Fruit fly (Drosophila melanogaster) whole organism, prepupa: ENCODE data around the gene Rbp9.

Source experiments
- Blimp-1 ChIP-seq: fragments of 200-800 bp; sonication (Bioruptor generic); optimal IDR thresholded peaks from 3 replicates; lab custom pipeline; 2017; ENCODE audit warnings: missing biosample characterization, missing genetic modification characterization, mild to moderate bottlenecking, moderate library complexity, missing genetic modification reagents
- CG10631 ChIP-seq: fragments of 200-800 bp; sonication (Bioruptor generic); optimal IDR thresholded peaks from 2 replicates; lab custom pipeline; 2016; ENCODE audit warnings: missing biosample characterization, missing genetic modification characterization
- CG10669 ChIP-seq: fragments of 200-800 bp; sonication (Bioruptor generic); optimal IDR thresholded peaks from 3 replicates; lab custom pipeline; 2018; ENCODE audit warnings: missing biosample characterization, mild to moderate bottlenecking, missing genetic modification characterization, moderate library complexity
- CG11294 ChIP-seq: fragments of 200-800 bp; sonication (Bioruptor generic); IDR thresholded peaks from 2 replicates; pipeline ENCODE4 v1.3.6; 2022; ENCODE audit warnings: missing biosample characterization, missing genetic modification characterization
- CG11762 ChIP-seq: fragments of 200-800 bp; sonication (Bioruptor generic); optimal IDR thresholded peaks from 3 replicates; lab custom pipeline; 2016; ENCODE audit warnings: missing biosample characterization, missing genetic modification characterization; ENCODE audit not compliant: insufficient read depth
- CG11902 ChIP-seq: fragments of 200-800 bp; sonication (Bioruptor generic); optimal IDR thresholded peaks from 3 replicates; lab custom pipeline; 2016; ENCODE audit warnings: missing biosample characterization, missing genetic modification characterization
- CG15336 ChIP-seq: fragments of 200-800 bp; sonication (Bioruptor generic); IDR thresholded peaks from 2 replicates; pipeline ENCODE4 v1.3.6; 2022; ENCODE audit warnings: missing biosample characterization, missing genetic modification characterization
- CG16779 ChIP-seq: fragments of 200-800 bp; sonication (Bioruptor generic); optimal IDR thresholded peaks from 3 replicates; lab custom pipeline; 2017; ENCODE audit warnings: missing biosample characterization, mild to moderate bottlenecking, missing genetic modification characterization
- CG3032 ChIP-seq: fragments of 200-800 bp; optimal IDR thresholded peaks from 2 replicates; lab custom pipeline; 2019; ENCODE audit warnings: missing biosample characterization, mild to moderate bottlenecking, missing genetic modification characterization, moderate library complexity
- CG31627 ChIP-seq: fragments of 200-800 bp; sonication (Bioruptor generic); optimal IDR thresholded peaks from 3 replicates; lab custom pipeline; 2016; ENCODE audit warnings: missing biosample characterization, missing genetic modification characterization
- CG32006 ChIP-seq: fragments of 200-800 bp; sonication (Bioruptor generic); optimal IDR thresholded peaks from 3 replicates; lab custom pipeline; 2017; ENCODE audit warnings: missing biosample characterization, mild to moderate bottlenecking, missing genetic modification characterization
- CG3919 ChIP-seq: fragments of 200-800 bp; sonication (Bioruptor generic); optimal IDR thresholded peaks from 3 replicates; lab custom pipeline; 2016; ENCODE audit warnings: missing biosample characterization, missing genetic modification characterization
- CG4318 ChIP-seq: fragments of 200-800 bp; sonication (Bioruptor generic); optimal IDR thresholded peaks from 3 replicates; lab custom pipeline; 2017; ENCODE audit warnings: missing biosample characterization, mild to moderate bottlenecking, missing genetic modification characterization
- CG6163 ChIP-seq: fragments of 200-800 bp; sonication (Bioruptor generic); IDR thresholded peaks from 3 replicates; pipeline ENCODE4 v1.3.6; 2022; ENCODE audit warnings: missing biosample characterization, missing genetic modification characterization
- CG6276 ChIP-seq: fragments of 200-800 bp; sonication (Bioruptor generic); optimal IDR thresholded peaks from 2 replicates; lab custom pipeline; 2017; ENCODE audit warnings: missing biosample characterization, mild to moderate bottlenecking, missing genetic modification characterization
- CG6808 ChIP-seq: fragments of 200-800 bp; sonication (Bioruptor generic); optimal IDR thresholded peaks from 3 replicates; lab custom pipeline; 2017; ENCODE audit warnings: missing biosample characterization, missing genetic modification characterization, mild to moderate bottlenecking, moderate library complexity, missing genetic modification reagents
- CG6854 ChIP-seq: fragments of 200-800 bp; sonication (Bioruptor generic); optimal IDR thresholded peaks from 2 replicates; lab custom pipeline; 2017; ENCODE audit warnings: missing biosample characterization, mild to moderate bottlenecking, missing genetic modification characterization
- CG7368 ChIP-seq: fragments of 200-800 bp; sonication (Bioruptor generic); optimal IDR thresholded peaks from 3 replicates; lab custom pipeline; 2016; ENCODE audit warnings: missing biosample characterization, missing genetic modification characterization
- CG8319 ChIP-seq: fragments of 200-800 bp; sonication (Bioruptor generic); optimal IDR thresholded peaks from 3 replicates; lab custom pipeline; 2016; ENCODE audit warnings: missing biosample characterization, missing genetic modification characterization
- CG8632 ChIP-seq: fragments of 200-800 bp; sonication (Bioruptor generic); optimal IDR thresholded peaks from 3 replicates; lab custom pipeline; 2016; ENCODE audit warnings: missing biosample characterization, missing genetic modification characterization
- CG9139 ChIP-seq: fragments of 200-800 bp; sonication (Bioruptor generic); optimal IDR thresholded peaks from 3 replicates; lab custom pipeline; 2017; ENCODE audit warnings: missing biosample characterization, mild to moderate bottlenecking, missing genetic modification characterization
- Eip75B ChIP-seq: fragments of 200-800 bp; sonication (Bioruptor generic); optimal IDR thresholded peaks from 3 replicates; lab custom pipeline; 2016; ENCODE audit warnings: missing biosample characterization, missing genetic modification characterization
- Eip78C ChIP-seq: fragments of 200-800 bp; sonication (Bioruptor generic); peaks from one replicate; lab custom pipeline; 2016; ENCODE audit warnings: missing biosample characterization, missing genetic modification characterization
- Eip93F ChIP-seq: fragments of 200-800 bp; sonication (Bioruptor generic); optimal IDR thresholded peaks from 2 replicates; lab custom pipeline; 2016; ENCODE audit warnings: missing biosample characterization, mild to moderate bottlenecking, missing genetic modification characterization
- Ets21C ChIP-seq: fragments of 200-800 bp; sonication (Bioruptor generic); optimal IDR thresholded peaks from 3 replicates; lab custom pipeline; 2016; ENCODE audit warnings: missing biosample characterization, missing genetic modification characterization
- Ets96B ChIP-seq: fragments of 200-800 bp; optimal IDR thresholded peaks from 2 replicates; lab custom pipeline; 2019; ENCODE audit warnings: missing biosample characterization, mild to moderate bottlenecking, missing genetic modification characterization, moderate library complexity
- Gug ChIP-seq: fragments of 200-800 bp; sonication (Bioruptor generic); IDR thresholded peaks from 2 replicates; pipeline ENCODE4 v1.3.6; 2022; ENCODE audit warnings: missing biosample characterization, missing genetic modification characterization
- Hr4 ChIP-seq: fragments of 200-800 bp; sonication (Bioruptor generic); optimal IDR thresholded peaks from 3 replicates; lab custom pipeline; 2016; ENCODE audit warnings: missing biosample characterization, missing genetic modification characterization
- Lpt ChIP-seq: fragments of 200-800 bp; sonication (Bioruptor generic); optimal IDR thresholded peaks from 3 replicates; lab custom pipeline; 2016; ENCODE audit warnings: missing biosample characterization, missing genetic modification characterization
- Met ChIP-seq: fragments of 200-800 bp; sonication (Bioruptor generic); optimal IDR thresholded peaks from 3 replicates; lab custom pipeline; 2016; ENCODE audit warnings: missing biosample characterization, missing genetic modification characterization
- OdsH ChIP-seq: fragments of 200-800 bp; sonication (Bioruptor generic); optimal IDR thresholded peaks from 3 replicates; lab custom pipeline; 2016; ENCODE audit warnings: missing biosample characterization, missing genetic modification characterization
- Smox ChIP-seq: fragments of 200-800 bp; sonication (Bioruptor generic); optimal IDR thresholded peaks from 3 replicates; lab custom pipeline; 2016; ENCODE audit warnings: missing biosample characterization, missing genetic modification characterization
- Sox102F ChIP-seq: fragments of 200-800 bp; sonication (Bioruptor generic); optimal IDR thresholded peaks from 2 replicates; lab custom pipeline; 2016; ENCODE audit warnings: missing biosample characterization, mild to moderate bottlenecking, missing genetic modification characterization
- Sox14 ChIP-seq: fragments of 200-800 bp; sonication (Bioruptor generic); optimal IDR thresholded peaks from 3 replicates; lab custom pipeline; 2016; ENCODE audit warnings: missing biosample characterization, missing genetic modification characterization
- achi ChIP-seq: fragments of 200-800 bp; sonication (Bioruptor generic); optimal IDR thresholded peaks from 3 replicates; lab custom pipeline; 2016; ENCODE audit warnings: missing biosample characterization, missing genetic modification characterization
- cyc ChIP-seq: fragments of 200-800 bp; sonication (Bioruptor generic); optimal IDR thresholded peaks from 3 replicates; lab custom pipeline; 2016; ENCODE audit warnings: missing biosample characterization, missing genetic modification characterization
- dac ChIP-seq: fragments of 200-800 bp; sonication (Bioruptor generic); optimal IDR thresholded peaks from 2 replicates; lab custom pipeline; 2017; ENCODE audit warnings: missing biosample characterization, mild to moderate bottlenecking, missing genetic modification characterization
- dsx ChIP-seq: fragments of 200-800 bp; optimal IDR thresholded peaks from 3 replicates; lab custom pipeline; 2019; ENCODE audit warnings: missing biosample characterization, mild to moderate bottlenecking, missing genetic modification characterization, moderate library complexity; ENCODE audit not compliant: poor library complexity, severe bottlenecking
- eg ChIP-seq: fragments of 200-800 bp; sonication (Bioruptor generic); IDR thresholded peaks from 3 replicates; pipeline ENCODE4 v1.3.6; 2022; ENCODE audit warnings: missing biosample characterization, missing genetic modification characterization
- esn ChIP-seq: fragments of 200-800 bp; sonication (Bioruptor generic); optimal IDR thresholded peaks from 2 replicates; lab custom pipeline; 2016; ENCODE audit warnings: missing biosample characterization, mild to moderate bottlenecking, missing genetic modification characterization, moderate library complexity
- fd59A ChIP-seq: fragments of 200-800 bp; sonication (Bioruptor generic); optimal IDR thresholded peaks from 2 replicates; lab custom pipeline; 2017; ENCODE audit warnings: missing biosample characterization, mild to moderate bottlenecking, missing genetic modification characterization, missing genetic modification reagents
- fd85E ChIP-seq: fragments of 200-800 bp; sonication (Bioruptor generic); optimal IDR thresholded peaks from 3 replicates; lab custom pipeline; 2016; ENCODE audit warnings: missing biosample characterization, missing genetic modification characterization
- fkh ChIP-seq: fragments of 200-800 bp; sonication (Bioruptor generic); optimal IDR thresholded peaks from 3 replicates; lab custom pipeline; 2017; ENCODE audit warnings: missing biosample characterization, mild to moderate bottlenecking, missing genetic modification characterization, moderate library complexity
- lz ChIP-seq: fragments of 200-800 bp; sonication (Bioruptor generic); optimal IDR thresholded peaks from 3 replicates; lab custom pipeline; 2016; ENCODE audit warnings: missing biosample characterization, missing genetic modification characterization
- net ChIP-seq: fragments of 200-800 bp; sonication (Bioruptor generic); optimal IDR thresholded peaks from 3 replicates; lab custom pipeline; 2016; ENCODE audit warnings: missing biosample characterization, missing genetic modification characterization
- pdm3 ChIP-seq: fragments of 200-800 bp; sonication (Bioruptor generic); optimal IDR thresholded peaks from 3 replicates; lab custom pipeline; 2016; ENCODE audit warnings: missing biosample characterization, missing genetic modification characterization
- salr ChIP-seq, 2 experiments: fragments of 200-800 bp; sonication (Bioruptor generic); optimal IDR thresholded peaks; 3 replicates each; lab custom pipeline; 2016 to 2018; ENCODE audit warnings: missing biosample characterization in 2 of 2, missing genetic modification characterization in 2 of 2, mild to moderate bottlenecking in 1 of 2
- spab ChIP-seq: fragments of 200-800 bp; sonication (Bioruptor generic); optimal IDR thresholded peaks from 2 replicates; lab custom pipeline; 2017; ENCODE audit warnings: missing biosample characterization, mild to moderate bottlenecking, missing genetic modification characterization, missing genetic modification reagents
- ss ChIP-seq, 2 experiments: fragments of 200-800 bp; sonication (Bioruptor generic); optimal IDR thresholded peaks; 2 replicates in 1 of 2; 3 replicates in 1 of 2; lab custom pipeline; 2017 to 2018; ENCODE audit warnings: mild to moderate bottlenecking in 2 of 2, missing biosample characterization in 2 of 2, missing genetic modification characterization in 2 of 2, moderate library complexity in 1 of 2
- svp ChIP-seq: fragments of 200-800 bp; sonication (Bioruptor generic); peaks from one replicate; lab custom pipeline; 2016; ENCODE audit warnings: missing biosample characterization, missing genetic modification characterization
- topi ChIP-seq: fragments of 200-800 bp; sonication (Bioruptor generic); optimal IDR thresholded peaks from 3 replicates; lab custom pipeline; 2016; ENCODE audit warnings: missing biosample characterization, missing genetic modification characterization
- vri ChIP-seq: fragments of 200-800 bp; sonication (Bioruptor generic); optimal IDR thresholded peaks from 3 replicates; lab custom pipeline; 2016; ENCODE audit warnings: missing biosample characterization, mild to moderate bottlenecking, missing genetic modification characterization

Gene Rbp9

dm6 chr2L:3011484-3011883, 56.9 kb downstream of the Rbp9 start:
- peak; percentile 77 for TF ChIP-seq OdsH (GFP tag; lab: Kevin White, UChicago)
- TF ChIP-seq Eip78C (GFP tag; lab: Kevin White, UChicago): peak; percentile 96
- peak; percentile 85 for TF ChIP-seq lz
- peak; percentile 50 for TF ChIP-seq Eip93F
- peak; percentile 13 for TF ChIP-seq fd85E
- peak; percentile 80 for TF ChIP-seq Sox14
- TF ChIP-seq CG6854 (GFP tag; lab: Kevin White, UChicago): peak; percentile 63
- TF ChIP-seq CG10669 (GFP tag; lab: Kevin White, UChicago): peak; percentile 74
- peak; percentile 71 for TF ChIP-seq fd59A (GFP tag; lab: Kevin White, UChicago)
- TF ChIP-seq salr (GFP tag; optimal IDR thresholded peaks at IDR 0.05; lab: Kevin White, UChicago): peak; percentile 27 to 68
- TF ChIP-seq CG10631 (GFP tag; lab: Kevin White, UChicago): peak; percentile 81
- TF ChIP-seq net (GFP tag; lab: Kevin White, UChicago): peak; percentile 74
- TF ChIP-seq CG8319 (GFP tag; lab: Kevin White, UChicago): peak; percentile 65
- TF ChIP-seq dsx (GFP tag; lab: Kevin White, UChicago): peak; percentile 76
- TF ChIP-seq CG6808 (GFP tag; lab: Kevin White, UChicago): peak; percentile 53
- peak; percentile 79 for TF ChIP-seq CG8632 (GFP tag; lab: Kevin White, UChicago)
- peak; percentile 77 for TF ChIP-seq CG11902
- TF ChIP-seq Hr4: peak; percentile 1
- peak; percentile 88 for TF ChIP-seq topi
- peak; percentile 88 for TF ChIP-seq Met (GFP tag; lab: Kevin White, UChicago)
- peak; percentile 86 for TF ChIP-seq CG3919
- peak; percentile 86 for TF ChIP-seq pdm3 (GFP tag; lab: Kevin White, UChicago)
- peak; percentile 85 for TF ChIP-seq Sox102F (GFP tag; lab: Kevin White, UChicago)
- no peak for TF ChIP-seq CG11294
- TF ChIP-seq spab (GFP tag; lab: Kevin White, UChicago): peak; percentile 61
- peak; percentile 62 for TF ChIP-seq Blimp-1 (GFP tag; lab: Kevin White, UChicago)
- TF ChIP-seq eg (GFP tag; lab: Robert Waterston, UW): 0 out of 3 replicates have a peak, but pooled peaks have one; percentile 19
- peak; percentile 57; the same call in 1 of the 2 replicates for TF ChIP-seq CG15336
- TF ChIP-seq fkh (GFP tag; lab: Kevin White, UChicago): no peak
- peak; percentile 62 for TF ChIP-seq CG11762 (GFP tag; lab: Kevin White, UChicago)
- TF ChIP-seq vri (GFP tag; lab: Kevin White, UChicago): peak; percentile 65
- TF ChIP-seq CG16779 (tag; lab: Kevin White, UChicago): peak; percentile 40
- TF ChIP-seq CG4318 (GFP tag; lab: Kevin White, UChicago): no peak
- TF ChIP-seq CG6163 (GFP tag; lab: Robert Waterston, UW): peak; percentile 70
- TF ChIP-seq ss (GFP tag; optimal IDR thresholded peaks at IDR 0.05; lab: Kevin White, UChicago): peak; percentile 45 to 80
- TF ChIP-seq svp: peak; percentile 94
- TF ChIP-seq Gug (GFP tag; lab: Robert Waterston, UW): no peak
- TF ChIP-seq Ets96B (tag; lab: Kevin White, UChicago): peak; percentile 76
- peak; percentile 84 for TF ChIP-seq Eip75B (GFP tag; lab: Kevin White, UChicago)
- TF ChIP-seq CG31627: peak; percentile 91
- peak; percentile 81 for TF ChIP-seq Ets21C (GFP tag; lab: Kevin White, UChicago)
- peak; percentile 47 for TF ChIP-seq CG32006 (GFP tag; lab: Kevin White, UChicago)
- TF ChIP-seq achi (GFP tag; lab: Kevin White, UChicago): peak; percentile 78
- no peak for TF ChIP-seq dac (GFP tag; lab: Kevin White, UChicago)
- TF ChIP-seq esn (GFP tag; lab: Kevin White, UChicago): peak; percentile 90
- TF ChIP-seq CG6276 (GFP tag; lab: Kevin White, UChicago): no peak
- peak; percentile 88 for TF ChIP-seq cyc (GFP tag; lab: Kevin White, UChicago)
- TF ChIP-seq CG3032 (tag; lab: Kevin White, UChicago): peak; percentile 73
- TF ChIP-seq CG7368: peak; percentile 76
- peak; percentile 23 for TF ChIP-seq Lpt (GFP tag; lab: Kevin White, UChicago)
- peak; percentile 17 for TF ChIP-seq CG9139 (GFP tag; lab: Kevin White, UChicago)
- peak; percentile 83 for TF ChIP-seq Smox (GFP tag; lab: Kevin White, UChicago)
